Worm (Caenorhabditis elegans): ENCODE data around the gene C48D5.3.

ce11 chrIII:3612882-3613479 is 31.4 kb upstream of the C48D5.3 start:
- TF ChIP-seq elt-3 (tag; optimal IDR thresholded peaks at IDR 0.05) (no peak), pha-4 (tag; optimal IDR thresholded peaks at IDR 0.05) (no peak), snpc-4 (tag; optimal IDR thresholded peaks at IDR 0.05) (no peak), R02D3.7 (tag; optimal IDR thresholded peaks at IDR 0.05) (no peak), lin-39 (tag; optimal IDR thresholded peaks at IDR 0.05) (no peak)

Data from whole organism, L3 larva.